Worm (Caenorhabditis elegans): ENCODE data around the gene argn-1.

Gene argn-1

DNA sequence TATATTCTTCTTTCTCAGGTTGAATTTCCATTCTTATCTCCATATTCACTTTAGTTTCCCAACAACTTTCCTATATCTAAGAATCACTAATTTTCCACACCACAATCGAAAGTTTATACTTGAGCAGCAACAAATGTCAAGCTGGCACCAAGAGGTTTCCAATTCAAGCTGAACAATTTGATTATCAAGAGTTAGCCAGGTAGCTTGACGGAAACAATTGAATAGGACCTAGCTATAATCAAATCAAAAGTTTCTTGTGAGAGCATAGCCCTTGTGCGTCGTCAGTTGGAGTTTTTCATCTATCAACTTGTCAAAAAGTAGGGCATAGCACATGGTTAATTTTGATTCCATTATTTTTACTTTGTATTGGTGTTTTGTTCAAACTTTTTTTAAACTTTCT lies 25.8 kb downstream of the argn-1 start:
- no peak for TF ChIP-seq flt-1 (GFP tag; IDR thresholded peaks at IDR 0.05)
- no peak for TF ChIP-seq klf-2 (GFP tag; conservative IDR thresholded peaks at IDR 0.05)
- no peak for TF ChIP-seq cog-1 (tag; optimal IDR thresholded peaks at IDR 0.05)
- TF ChIP-seq tab-1 (GFP tag; IDR thresholded peaks at IDR 0.05): no peak
- TF ChIP-seq ref-1 (GFP tag; conservative IDR thresholded peaks at IDR 0.05): no peak
- no peak for TF ChIP-seq med-1 (GFP tag; optimal IDR thresholded peaks at IDR 0.05; ENCODE audit: insufficient read depth)
- no peak for TF ChIP-seq T22C8.4 (GFP tag; IDR thresholded peaks at IDR 0.05)
- no peak for TF ChIP-seq ztf-23 (GFP tag; IDR thresholded peaks at IDR 0.05)
- TF ChIP-seq ztf-29 (GFP tag; IDR thresholded peaks at IDR 0.05): no peak

DNA sequence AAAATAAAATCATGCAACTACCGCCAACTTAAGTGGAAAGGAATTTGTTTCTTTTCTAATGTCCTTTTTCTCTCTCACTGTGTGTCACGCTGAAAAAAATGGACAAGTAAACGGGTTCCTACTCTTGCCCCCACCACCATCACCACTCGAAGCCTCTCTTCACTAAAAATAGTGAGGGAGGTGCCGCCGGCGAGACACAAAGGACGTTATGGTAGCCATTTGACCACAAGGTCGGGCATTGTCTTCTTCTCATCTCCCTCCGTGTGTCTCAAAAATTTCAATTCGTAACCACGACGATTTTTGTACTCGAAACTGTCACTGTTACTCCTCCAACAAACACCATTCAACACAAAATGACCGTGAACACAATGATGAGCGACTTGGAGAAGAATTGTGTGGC lies 29.8 kb downstream of the argn-1 start, which contains the start of gene T22B7.22:
T22B7.22 (plus strand) TSS at position 354 of the 400 bp plus-strand sequence.
- no peak for TF ChIP-seq ref-1 (GFP tag; conservative IDR thresholded peaks at IDR 0.05)
- no peak for TF ChIP-seq tab-1 (GFP tag; IDR thresholded peaks at IDR 0.05)
- TF ChIP-seq flt-1 (GFP tag; IDR thresholded peaks at IDR 0.05): no peak
- TF ChIP-seq T22C8.4 (GFP tag; IDR thresholded peaks at IDR 0.05): no peak
- TF ChIP-seq klf-2 (GFP tag; conservative IDR thresholded peaks at IDR 0.05): no peak
- no peak for TF ChIP-seq med-1 (GFP tag; optimal IDR thresholded peaks at IDR 0.05; ENCODE audit: insufficient read depth)

DNA sequence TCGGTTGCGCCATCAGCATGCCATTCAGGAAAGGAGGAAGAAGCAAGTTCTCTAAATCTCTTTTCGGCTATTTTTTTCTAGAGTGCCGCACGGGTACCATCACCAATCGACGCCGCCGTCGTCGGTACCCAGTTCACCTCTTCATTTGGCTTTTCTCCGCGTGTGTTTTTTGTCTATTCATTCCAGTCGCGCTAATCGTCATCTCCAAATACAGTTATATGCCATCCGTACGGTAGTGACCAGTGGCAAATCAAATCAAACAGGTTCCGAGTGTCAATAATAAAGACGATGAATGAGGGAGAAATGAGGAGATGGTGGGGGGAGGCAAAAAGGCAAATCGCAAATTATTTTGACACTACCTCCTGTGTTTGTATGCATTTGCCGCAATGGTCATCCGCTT lies 31.4 kb downstream of the argn-1 start:
- TF ChIP-seq cog-1 (tag; optimal IDR thresholded peaks at IDR 0.05): no peak
- TF ChIP-seq ztf-29 (GFP tag; IDR thresholded peaks at IDR 0.05): no peak
- TF ChIP-seq tab-1 (GFP tag; IDR thresholded peaks at IDR 0.05): no peak
- no peak for TF ChIP-seq T22C8.4 (GFP tag; IDR thresholded peaks at IDR 0.05)
- TF ChIP-seq flt-1 (GFP tag; IDR thresholded peaks at IDR 0.05): no peak
- TF ChIP-seq ref-1 (GFP tag; conservative IDR thresholded peaks at IDR 0.05): no peak
- no peak for TF ChIP-seq med-1 (GFP tag; optimal IDR thresholded peaks at IDR 0.05; ENCODE audit: insufficient read depth)
- TF ChIP-seq klf-2 (GFP tag; conservative IDR thresholded peaks at IDR 0.05): no peak
- TF ChIP-seq ztf-23 (GFP tag; IDR thresholded peaks at IDR 0.05): no peak

DNA sequence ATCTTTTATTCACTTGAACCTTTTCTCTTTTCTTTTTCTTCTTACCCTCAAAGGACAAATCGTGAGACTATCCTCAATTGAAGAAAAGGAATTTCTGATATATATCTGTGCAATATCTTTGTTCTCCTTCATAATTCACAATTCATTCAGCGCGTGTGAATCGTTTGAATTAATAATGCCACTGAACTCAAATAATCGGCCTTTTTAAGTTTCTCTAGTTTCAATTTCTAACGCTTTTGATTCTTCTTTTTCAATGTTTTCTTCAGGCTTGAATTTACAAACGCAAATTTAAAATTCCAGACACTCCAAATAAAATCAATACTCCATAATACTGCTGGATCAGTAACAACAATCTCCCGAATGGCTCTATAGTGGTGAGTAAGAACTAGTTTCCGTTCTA lies 33.7 kb downstream of the argn-1 start, which contains the start of gene egl-13:
egl-13 (plus strand) TSS at position 301 of the 400 bp plus-strand sequence.
- TF ChIP-seq ztf-29 (GFP tag; IDR thresholded peaks at IDR 0.05) (no peak), ztf-23 (GFP tag; IDR thresholded peaks at IDR 0.05) (no peak), klf-2 (GFP tag; conservative IDR thresholded peaks at IDR 0.05) (no peak), cog-1 (tag; optimal IDR thresholded peaks at IDR 0.05) (no peak), T22C8.4 (GFP tag; IDR thresholded peaks at IDR 0.05) (no peak), ref-1 (GFP tag; conservative IDR thresholded peaks at IDR 0.05) (no peak), flt-1 (GFP tag; IDR thresholded peaks at IDR 0.05) (no peak), med-1 (GFP tag; optimal IDR thresholded peaks at IDR 0.05; ENCODE audit: insufficient read depth) (no peak), tab-1 (GFP tag; IDR thresholded peaks at IDR 0.05) (no peak)

DNA sequence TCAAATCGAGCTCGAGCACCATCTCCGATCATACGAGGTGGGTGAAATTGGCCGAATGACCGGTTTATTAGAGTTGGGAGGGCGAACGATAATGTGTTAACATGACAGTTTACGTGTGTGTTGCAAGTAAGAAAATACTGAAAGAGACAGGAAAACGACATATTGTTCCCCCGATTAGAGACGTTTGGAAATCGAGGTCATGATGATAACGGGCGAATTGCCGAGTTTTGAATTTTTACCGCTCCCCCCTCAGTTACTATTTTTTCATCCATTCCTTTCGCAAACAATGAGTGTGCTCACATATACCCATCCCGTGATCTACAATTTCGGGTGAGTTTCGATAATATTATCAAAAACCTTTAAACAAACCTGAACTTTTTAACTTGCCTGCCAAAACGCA lies 39.9 kb downstream of the argn-1 start:
- TF ChIP-seq klf-2 (GFP tag; conservative IDR thresholded peaks at IDR 0.05) (no peak), ztf-23 (GFP tag; IDR thresholded peaks at IDR 0.05) (no peak), ztf-29 (GFP tag; IDR thresholded peaks at IDR 0.05) (no peak), flt-1 (GFP tag; IDR thresholded peaks at IDR 0.05) (no peak), ref-1 (GFP tag; conservative IDR thresholded peaks at IDR 0.05) (no peak)

DNA sequence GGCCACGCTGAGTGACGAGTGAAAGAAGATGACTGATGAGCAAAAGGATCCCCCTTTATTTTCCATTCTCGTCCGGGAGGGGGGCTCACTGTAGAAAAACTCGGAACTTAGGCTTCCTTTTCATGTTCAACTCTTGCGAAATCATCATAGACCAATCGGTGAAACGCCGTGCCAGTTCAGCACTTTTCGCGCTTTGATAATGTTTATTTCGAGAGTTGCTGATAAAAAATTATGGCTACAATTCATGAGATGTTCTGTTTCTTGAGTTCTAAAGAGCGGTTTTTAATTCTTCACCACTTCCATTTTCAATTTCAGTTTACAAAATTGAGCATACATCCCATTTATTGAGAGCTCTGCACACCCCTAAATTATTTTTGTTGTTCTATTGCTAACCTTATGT lies 41.0 kb downstream of the argn-1 start:
- TF ChIP-seq tab-1 (GFP tag; IDR thresholded peaks at IDR 0.05): no peak
- TF ChIP-seq cog-1 (tag; optimal IDR thresholded peaks at IDR 0.05): no peak
- no peak for TF ChIP-seq ref-1 (GFP tag; conservative IDR thresholded peaks at IDR 0.05)
- no peak for TF ChIP-seq T22C8.4 (GFP tag; IDR thresholded peaks at IDR 0.05)
- TF ChIP-seq flt-1 (GFP tag; IDR thresholded peaks at IDR 0.05): no peak
- no peak for TF ChIP-seq med-1 (GFP tag; optimal IDR thresholded peaks at IDR 0.05; ENCODE audit: insufficient read depth)
- TF ChIP-seq klf-2 (GFP tag; conservative IDR thresholded peaks at IDR 0.05): no peak
- TF ChIP-seq ztf-23 (GFP tag; IDR thresholded peaks at IDR 0.05): no peak
- no peak for TF ChIP-seq ztf-29 (GFP tag; IDR thresholded peaks at IDR 0.05)

DNA sequence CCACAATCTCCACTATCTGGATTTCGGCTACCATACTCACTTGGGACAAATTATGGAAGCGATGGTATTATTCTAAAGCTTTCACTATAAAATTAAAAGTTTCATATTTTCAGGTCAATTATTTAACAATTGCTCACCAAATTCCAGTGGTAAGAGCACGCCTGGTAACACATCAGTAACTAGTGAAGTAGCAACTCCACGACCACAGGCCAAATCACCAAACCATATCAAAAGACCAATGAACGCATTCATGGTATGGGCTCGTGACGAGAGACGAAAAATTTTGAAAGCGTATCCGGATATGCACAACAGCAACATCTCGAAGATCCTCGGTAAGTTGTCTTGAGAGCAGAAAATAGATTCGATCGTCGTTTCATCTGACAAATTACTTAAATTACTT lies 42.8 kb downstream of the argn-1 start:
- TF ChIP-seq klf-2 (GFP tag; conservative IDR thresholded peaks at IDR 0.05): no peak
- TF ChIP-seq flt-1 (GFP tag; IDR thresholded peaks at IDR 0.05): no peak
- TF ChIP-seq tab-1 (GFP tag; IDR thresholded peaks at IDR 0.05): no peak
- TF ChIP-seq cog-1 (tag; optimal IDR thresholded peaks at IDR 0.05): no peak
- TF ChIP-seq ztf-23 (GFP tag; IDR thresholded peaks at IDR 0.05): no peak
- no peak for TF ChIP-seq med-1 (GFP tag; optimal IDR thresholded peaks at IDR 0.05; ENCODE audit: insufficient read depth)

DNA sequence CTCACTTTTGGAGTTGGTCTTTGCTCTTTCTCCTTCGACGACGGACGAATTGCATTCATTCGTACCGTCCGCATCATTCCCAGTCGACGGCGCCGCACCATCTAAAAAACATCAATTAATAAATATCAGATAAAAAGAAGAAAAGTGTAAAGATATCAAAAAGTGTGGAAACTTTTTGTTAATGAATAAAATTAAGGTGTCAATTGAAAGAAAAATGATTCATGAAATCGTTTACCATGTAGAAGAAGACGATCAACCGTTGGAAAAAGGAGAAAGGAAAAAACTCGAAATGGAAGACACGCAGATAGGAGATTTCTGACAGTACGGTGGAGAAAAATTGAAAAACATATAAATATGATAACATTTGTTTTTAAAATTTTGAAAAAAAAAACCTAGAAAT lies 50.3 kb downstream of the argn-1 start, which contains the start of gene set-19:
set-19 (minus strand) TSS at position 101 of the 400 bp plus-strand sequence.
- TF ChIP-seq tab-1 (GFP tag; IDR thresholded peaks at IDR 0.05): no peak
- TF ChIP-seq ref-1 (GFP tag; conservative IDR thresholded peaks at IDR 0.05): no peak
- TF ChIP-seq T22C8.4 (GFP tag; IDR thresholded peaks at IDR 0.05): no peak
- TF ChIP-seq ztf-23 (GFP tag; IDR thresholded peaks at IDR 0.05): no peak
- no peak for TF ChIP-seq klf-2 (GFP tag; conservative IDR thresholded peaks at IDR 0.05)
- no peak for TF ChIP-seq med-1 (GFP tag; optimal IDR thresholded peaks at IDR 0.05; ENCODE audit: insufficient read depth)
- no peak for TF ChIP-seq ztf-29 (GFP tag; IDR thresholded peaks at IDR 0.05)
- no peak for TF ChIP-seq cog-1 (tag; optimal IDR thresholded peaks at IDR 0.05)
- no peak for TF ChIP-seq flt-1 (GFP tag; IDR thresholded peaks at IDR 0.05)

All from whole organism, midembryonic.